Worm (Caenorhabditis elegans): ENCODE results near the gene srsx-26.

DNA sequence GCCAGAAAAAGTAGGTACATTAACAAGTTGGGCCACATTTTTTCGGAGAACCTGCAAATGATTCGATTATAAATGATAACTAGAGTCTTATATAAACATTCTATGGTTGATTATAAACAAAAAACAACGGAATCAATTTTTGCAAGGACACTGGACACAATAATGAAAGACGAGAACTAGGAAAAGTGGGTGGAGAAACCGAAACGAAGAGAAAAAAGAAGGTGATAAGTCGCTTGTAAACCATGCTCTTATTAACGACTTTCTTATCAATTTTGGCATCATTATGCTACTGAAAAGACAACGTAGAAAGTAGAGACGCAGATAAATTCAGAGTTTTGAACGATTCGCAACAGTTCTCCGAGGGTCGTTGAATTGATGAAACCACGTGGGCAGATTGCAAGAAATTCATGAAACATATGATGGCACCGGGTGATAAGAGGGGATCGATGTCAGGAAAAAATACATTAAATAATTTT lies 41.7 kb downstream of the srsx-26 start, which contains the start of gene ZK856.5:
- no peak for TF ChIP-seq ref-2 (tag; optimal IDR thresholded peaks at IDR 0.05)
- TF ChIP-seq pqm-1 (tag; optimal IDR thresholded peaks at IDR 0.05) = no peak
- TF ChIP-seq eyg-1 (tag; optimal IDR thresholded peaks at IDR 0.05) = no peak
- TF ChIP-seq ceh-45 (GFP tag; IDR thresholded peaks at IDR 0.05) = no peak
